Worm (Caenorhabditis elegans) whole organism, L2 larva: ENCODE data around the gene F57F4.1.
A peak's percentile ranks its signal among the peaks of the same experiment; 100 is the strongest.

Experiments used
- C34F6.9 ChIP-seq: fragments of 150-350 bp; optimal IDR thresholded peaks from 2 replicates; lab custom pipeline; 2014; ENCODE audit warnings: missing biosample characterization, missing genetic modification characterization
- F13H6.1 ChIP-seq: sonication (generic microtip); optimal IDR thresholded peaks from 2 replicates; lab custom pipeline; 2016; ENCODE audit warnings: missing genetic modification characterization, missing compliant biosample characterization
- R02D3.7 ChIP-seq: fragments of 150-350 bp; optimal IDR thresholded peaks from 2 replicates; lab custom pipeline; 2014; ENCODE audit warnings: missing biosample characterization, missing genetic modification characterization
- Y55F3AM.14 ChIP-seq: fragments of 200-800 bp; sonication (Bioruptor generic); optimal IDR thresholded peaks from 2 replicates; lab custom pipeline; 2018; ENCODE audit warnings: mild to moderate bottlenecking, missing genetic modification characterization, missing compliant biosample characterization
- ZK546.5 ChIP-seq: sonication (generic microtip); optimal IDR thresholded peaks from 2 replicates; lab custom pipeline; 2017; ENCODE audit warnings: missing biosample characterization, missing genetic modification characterization
- alr-1 ChIP-seq: fragments of 150-350 bp; optimal IDR thresholded peaks from 2 replicates; lab custom pipeline; 2014; ENCODE audit warnings: missing biosample characterization, missing genetic modification characterization
- aly-2 ChIP-seq: fragments of 150-350 bp; optimal IDR thresholded peaks from 2 replicates; lab custom pipeline; 2014; ENCODE audit warnings: missing biosample characterization, missing genetic modification characterization
- ama-1 ChIP-seq: fragments of 150-350 bp; optimal IDR thresholded peaks from 2 replicates; lab custom pipeline; 2018; ENCODE audit warnings: inconsistent platforms
- blmp-1 ChIP-seq: sonication (generic microtip); optimal IDR thresholded peaks from 2 replicates; lab custom pipeline; 2017; ENCODE audit warnings: missing genetic modification characterization, mild to moderate bottlenecking, missing compliant biosample characterization, antibody characterized with exemption, moderate library complexity; ENCODE audit not compliant: insufficient read depth
- ceh-16 ChIP-seq: fragments of 150-350 bp; optimal IDR thresholded peaks from 2 replicates; lab custom pipeline; 2014; ENCODE audit warnings: missing biosample characterization, missing genetic modification characterization
- ceh-82 ChIP-seq: fragments of 150-350 bp; optimal IDR thresholded peaks from 2 replicates; lab custom pipeline; 2014; ENCODE audit warnings: missing biosample characterization, missing genetic modification characterization
- dmd-4 ChIP-seq: sonication (generic microtip); optimal IDR thresholded peaks from 2 replicates; lab custom pipeline; 2017; ENCODE audit warnings: missing biosample characterization, missing genetic modification characterization
- egl-27 ChIP-seq: sonication (generic microtip); optimal IDR thresholded peaks from 3 replicates; lab custom pipeline; 2017; ENCODE audit warnings: missing biosample characterization, missing genetic modification reagents, missing genetic modification characterization
- elt-1 ChIP-seq: fragments of 150-350 bp; optimal IDR thresholded peaks from 2 replicates; lab custom pipeline; 2014; ENCODE audit warnings: missing biosample characterization, missing genetic modification characterization
- elt-3 ChIP-seq: sonication (generic microtip); optimal IDR thresholded peaks from 2 replicates; lab custom pipeline; 2017; ENCODE audit warnings: missing biosample characterization, missing genetic modification characterization
- fos-1 ChIP-seq: fragments of 150-350 bp; optimal IDR thresholded peaks from 2 replicates; lab custom pipeline; 2014; ENCODE audit warnings: missing biosample characterization, missing genetic modification characterization
- gmeb-1 ChIP-seq: fragments of 150-350 bp; optimal IDR thresholded peaks from 2 replicates; lab custom pipeline; 2014; ENCODE audit warnings: missing biosample characterization, missing genetic modification characterization
- lin-11 ChIP-seq: fragments of 150-350 bp; sonication (generic microtip); optimal IDR thresholded peaks from 2 replicates; lab custom pipeline; 2014; ENCODE audit warnings: missing biosample characterization, missing genetic modification characterization, inconsistent platforms, mixed read lengths
- lin-13 ChIP-seq: fragments of 150-350 bp; optimal IDR thresholded peaks from 2 replicates; lab custom pipeline; 2014; ENCODE audit warnings: missing biosample characterization, missing genetic modification reagents, missing genetic modification characterization
- lsy-2 ChIP-seq, 2 experiments: fragments of 150-350 bp in 1 of 2; sonication (generic microtip) in 1 of 2; optimal IDR thresholded peaks; 2 replicates each; lab custom pipeline; 2014 to 2017; ENCODE audit warnings: missing biosample characterization in 2 of 2, missing genetic modification characterization in 2 of 2
- mab-5 ChIP-seq: fragments of 150-350 bp; optimal IDR thresholded peaks from 2 replicates; lab custom pipeline; 2014; ENCODE audit warnings: missing biosample characterization, missing genetic modification characterization
- mbf-1 ChIP-seq: sonication (generic microtip); optimal IDR thresholded peaks from 2 replicates; lab custom pipeline; 2017; ENCODE audit warnings: missing biosample characterization, missing genetic modification characterization
- mdl-1 ChIP-seq, 2 experiments: fragments of 150-350 bp in 1 of 2; sonication (generic microtip) in 1 of 2; optimal IDR thresholded peaks; 2 replicates each; lab custom pipeline; 2017; ENCODE audit warnings: missing biosample characterization in 2 of 2, missing genetic modification characterization in 2 of 2
- nhr-10 ChIP-seq: sonication (generic microtip); optimal IDR thresholded peaks from 2 replicates; lab custom pipeline; 2017; ENCODE audit warnings: missing biosample characterization, missing genetic modification characterization
- nhr-11 ChIP-seq: fragments of 150-350 bp; optimal IDR thresholded peaks from 2 replicates; lab custom pipeline; 2014; ENCODE audit warnings: missing biosample characterization, missing genetic modification characterization
- nhr-12 ChIP-seq: fragments of 150-350 bp; optimal IDR thresholded peaks from 2 replicates; lab custom pipeline; 2014; ENCODE audit warnings: missing biosample characterization, missing genetic modification characterization
- nhr-129 ChIP-seq: fragments of 150-350 bp; optimal IDR thresholded peaks from 2 replicates; lab custom pipeline; 2014; ENCODE audit warnings: missing biosample characterization, missing genetic modification characterization
- nhr-21 ChIP-seq: fragments of 150-350 bp; optimal IDR thresholded peaks from 2 replicates; lab custom pipeline; 2014; ENCODE audit warnings: missing biosample characterization, missing genetic modification characterization
- nhr-237 ChIP-seq: fragments of 150-350 bp; optimal IDR thresholded peaks from 2 replicates; lab custom pipeline; 2014; ENCODE audit warnings: missing biosample characterization, missing genetic modification characterization
- nhr-25 ChIP-seq: fragments of 150-350 bp; sonication (generic microtip); optimal IDR thresholded peaks from 3 replicates; lab custom pipeline; 2014; ENCODE audit warnings: missing biosample characterization, missing genetic modification characterization
- nhr-77 ChIP-seq: fragments of 150-350 bp; optimal IDR thresholded peaks from 2 replicates; lab custom pipeline; 2014; ENCODE audit warnings: missing biosample characterization, missing genetic modification characterization
- peb-1 ChIP-seq: fragments of 150-350 bp; optimal IDR thresholded peaks from 2 replicates; lab custom pipeline; 2014; ENCODE audit warnings: missing biosample characterization, missing genetic modification characterization
- sem-4 ChIP-seq: fragments of 150-350 bp; optimal IDR thresholded peaks from 2 replicates; lab custom pipeline; 2014; ENCODE audit warnings: missing biosample characterization, missing genetic modification reagents, missing genetic modification characterization
- skn-1 ChIP-seq: sonication (generic microtip); optimal IDR thresholded peaks from 2 replicates; lab custom pipeline; 2017; ENCODE audit warnings: missing biosample characterization, missing genetic modification characterization
- sma-9 ChIP-seq, 2 experiments: fragments of 150-350 bp in 1 of 2; sonication (generic microtip) in 1 of 2; optimal IDR thresholded peaks; 2 replicates each; lab custom pipeline; 2014 to 2016; ENCODE audit warnings: missing genetic modification characterization in 2 of 2, mild to moderate bottlenecking in 1 of 2, missing biosample characterization in 1 of 2, missing compliant biosample characterization in 1 of 2, missing genetic modification reagents in 1 of 2, moderate library complexity in 1 of 2
- snpc-4 ChIP-seq: fragments of 150-350 bp; optimal IDR thresholded peaks from 2 replicates; lab custom pipeline; 2014; ENCODE audit warnings: missing biosample characterization, missing genetic modification characterization
- unc-39 ChIP-seq: fragments of 150-350 bp; optimal IDR thresholded peaks from 2 replicates; lab custom pipeline; 2014; ENCODE audit warnings: missing biosample characterization, missing genetic modification characterization
- unc-55 ChIP-seq: fragments of 150-350 bp; sonication (generic microtip); optimal IDR thresholded peaks from 3 replicates; lab custom pipeline; 2014; ENCODE audit warnings: missing biosample characterization, missing genetic modification reagents, missing genetic modification characterization
- zag-1 ChIP-seq: fragments of 150-350 bp; optimal IDR thresholded peaks from 2 replicates; lab custom pipeline; 2014; ENCODE audit warnings: missing biosample characterization, missing genetic modification characterization
- ztf-11 ChIP-seq: sonication (generic microtip); optimal IDR thresholded peaks from 2 replicates; lab custom pipeline; 2017; ENCODE audit warnings: missing biosample characterization, missing genetic modification characterization

Gene F57F4.1

ce11 chrV:6350109-6350508 is 40.2 kb upstream of the F57F4.1 start:
- TF ChIP-seq fos-1 (tag; lab: Kevin White, UChicago) (no peak), nhr-25 (tag; lab: Kevin White, UChicago) (no peak), Y55F3AM.14 (peak; percentile 86), ama-1 (no peak), unc-39 (tag; lab: Kevin White, UChicago) (no peak), F13H6.1 (tag; lab: Kevin White, UChicago) (peak; percentile 42), ceh-82 (no peak)

DNA sequence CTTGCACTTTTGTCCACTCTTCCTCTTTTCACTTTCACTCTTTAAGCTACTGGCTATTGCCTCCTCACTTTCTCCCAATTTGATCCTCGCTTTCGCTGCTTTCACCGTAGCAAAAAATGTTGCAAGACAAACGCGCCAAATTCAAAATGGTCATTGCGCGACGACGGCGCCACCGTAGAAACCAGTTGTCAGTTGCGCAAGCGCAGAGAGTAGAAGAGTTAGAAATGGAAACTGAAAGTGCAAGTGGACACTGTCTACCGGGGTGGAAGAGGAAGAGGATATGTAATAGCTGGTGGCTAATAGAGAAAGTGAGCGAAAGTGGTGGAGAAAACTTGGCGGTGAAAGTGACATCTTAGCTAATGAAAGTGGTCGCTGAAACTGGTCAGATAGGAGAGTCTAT is 39.1 kb upstream of the F57F4.1 start:
- TF ChIP-seq nhr-10 (tag; lab: Kevin White, UChicago), result no peak
- peak; percentile 50 for TF ChIP-seq egl-27 (tag; lab: Kevin White, UChicago)
- no peak for TF ChIP-seq unc-39 (tag; lab: Kevin White, UChicago)
- no peak for TF ChIP-seq nhr-12 (tag; lab: Kevin White, UChicago)
- no peak for TF ChIP-seq zag-1 (tag; lab: Kevin White, UChicago)
- no peak for TF ChIP-seq skn-1 (tag; lab: Kevin White, UChicago)
- TF ChIP-seq mbf-1 (tag; lab: Kevin White, UChicago), result no peak
- no peak for TF ChIP-seq lin-11 (tag; lab: Kevin White, UChicago)
- TF ChIP-seq gmeb-1, result no peak
- no peak for TF ChIP-seq sma-9 (GFP tag; optimal IDR thresholded peaks at IDR 0.05; lab: Kevin White, UChicago)
- TF ChIP-seq sma-9 (tag; optimal IDR thresholded peaks at IDR 0.05; lab: Kevin White, UChicago), result no peak
- no peak for TF ChIP-seq aly-2
- no peak for TF ChIP-seq R02D3.7 (tag; lab: Kevin White, UChicago)
- TF ChIP-seq C34F6.9 (tag; lab: Kevin White, UChicago), result no peak
- TF ChIP-seq alr-1 (tag; lab: Kevin White, UChicago), result no peak
- no peak for TF ChIP-seq snpc-4 (tag; lab: Kevin White, UChicago)
- TF ChIP-seq lsy-2 (tag; optimal IDR thresholded peaks at IDR 0.05; lab: Kevin White, UChicago), result no peak
- no peak for TF ChIP-seq mab-5 (tag; lab: Kevin White, UChicago)
- TF ChIP-seq nhr-11 (tag; lab: Kevin White, UChicago), result no peak
- TF ChIP-seq nhr-77 (tag; lab: Kevin White, UChicago), result no peak
- TF ChIP-seq Y55F3AM.14, result peak; percentile 53
- TF ChIP-seq nhr-25 (tag; lab: Kevin White, UChicago), result peak; percentile 70
- no peak for TF ChIP-seq peb-1 (tag; lab: Kevin White, UChicago)
- TF ChIP-seq F13H6.1 (tag; lab: Kevin White, UChicago), result peak; percentile 75
- TF ChIP-seq mdl-1 (tag; optimal IDR thresholded peaks at IDR 0.05; lab: Kevin White, UChicago), result no peak
- TF ChIP-seq nhr-21 (tag; lab: Kevin White, UChicago), result no peak
- TF ChIP-seq ceh-16, result no peak
- TF ChIP-seq ztf-11 (tag; lab: Kevin White, UChicago), result no peak
- no peak for TF ChIP-seq lin-13 (GFP tag; lab: Kevin White, UChicago)
- TF ChIP-seq ama-1, result no peak
- peak; percentile 43 for TF ChIP-seq sem-4 (tag; lab: Kevin White, UChicago)
- no peak for TF ChIP-seq ZK546.5 (tag; lab: Kevin White, UChicago)
- no peak for TF ChIP-seq unc-55 (GFP tag; lab: Kevin White, UChicago)
- no peak for TF ChIP-seq elt-3 (tag; lab: Kevin White, UChicago)
- no peak for TF ChIP-seq elt-1
- TF ChIP-seq nhr-129 (tag; lab: Kevin White, UChicago), result no peak
- TF ChIP-seq dmd-4 (tag; lab: Kevin White, UChicago), result no peak
- TF ChIP-seq blmp-1 (tag; lab: Kevin White, UChicago), result peak; percentile 99
- no peak for TF ChIP-seq fos-1 (tag; lab: Kevin White, UChicago)
- TF ChIP-seq, all 48 proteins: peak for 6

DNA sequence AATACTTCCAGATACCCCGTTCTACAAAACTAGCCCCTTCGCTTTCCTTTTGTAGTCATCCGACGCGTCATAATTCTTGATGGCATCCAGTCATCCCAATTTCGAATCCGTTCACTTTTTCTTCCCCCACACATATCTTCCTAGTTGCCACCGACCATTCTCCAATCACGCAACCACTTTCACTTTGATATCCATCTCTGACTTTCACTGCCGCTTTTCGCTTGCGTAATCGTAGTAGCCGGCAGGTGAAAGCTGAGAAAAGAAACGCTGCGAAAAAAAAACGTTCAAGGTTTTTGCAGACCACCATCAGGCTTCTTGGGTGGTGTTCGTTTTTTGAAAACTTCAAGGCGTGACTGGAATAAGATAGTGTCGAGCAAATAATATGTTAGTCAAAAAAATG is 37.9 kb upstream of the F57F4.1 start:
- TF ChIP-seq egl-27 (tag; lab: Kevin White, UChicago) (peak; percentile 5), nhr-25 (tag; lab: Kevin White, UChicago) (peak; percentile 36), nhr-237 (tag; lab: Kevin White, UChicago) (no peak), elt-3 (tag; lab: Kevin White, UChicago) (no peak), lin-13 (GFP tag; lab: Kevin White, UChicago) (no peak), blmp-1 (tag; lab: Kevin White, UChicago) (peak; percentile 99)
